Worm (Caenorhabditis elegans) whole organism, early embryonic: ENCODE results near the gene dna-2.

Experiments
- B0310.2 ChIP-seq: sonication (generic microtip); optimal IDR thresholded peaks from 2 replicates; lab custom pipeline; 2016; ENCODE audit warnings: mild to moderate bottlenecking, missing genetic modification characterization, missing compliant biosample characterization
- F13C5.2 ChIP-seq: sonication (generic microtip); optimal IDR thresholded peaks from 2 replicates; lab custom pipeline; 2017; ENCODE audit warnings: mild to moderate bottlenecking, missing genetic modification characterization, inconsistent platforms, missing compliant biosample characterization
- ama-1 ChIP-seq: fragments of 150-350 bp; optimal IDR thresholded peaks from 2 replicates; lab custom pipeline; 2014
- ceh-13 ChIP-seq: fragments of 200-800 bp; sonication (Bioruptor generic); optimal IDR thresholded peaks from 2 replicates; lab custom pipeline; 2018; ENCODE audit warnings: mild to moderate bottlenecking, missing genetic modification characterization, missing compliant biosample characterization
- ceh-36 ChIP-seq: sonication (generic microtip); optimal IDR thresholded peaks from 2 replicates; lab custom pipeline; 2016; ENCODE audit warnings: missing genetic modification characterization, inconsistent platforms, missing compliant biosample characterization
- ets-7 ChIP-seq: sonication (generic microtip); optimal IDR thresholded peaks from 2 replicates; lab custom pipeline; 2016; ENCODE audit warnings: missing genotype, missing genetic modification characterization, missing compliant biosample characterization
- flt-1 ChIP-seq: fragments of 200-800 bp; sonication (Bioruptor generic); IDR thresholded peaks from 2 replicates; pipeline ENCODE4 v1.3.6; 2022; ENCODE audit warnings: missing genetic modification characterization, missing compliant biosample characterization
- tbx-37 ChIP-seq: fragments of 200-800 bp; sonication (Bioruptor generic); conservative IDR thresholded peaks from 2 replicates; pipeline ENCODE4 v1.3.6; 2022; ENCODE audit warnings: missing genetic modification reagents, missing genetic modification characterization, missing compliant biosample characterization
- tra-4 ChIP-seq: sonication (generic microtip); optimal IDR thresholded peaks from 2 replicates; lab custom pipeline; 2017; ENCODE audit warnings: missing genetic modification characterization, missing compliant biosample characterization

DNA sequence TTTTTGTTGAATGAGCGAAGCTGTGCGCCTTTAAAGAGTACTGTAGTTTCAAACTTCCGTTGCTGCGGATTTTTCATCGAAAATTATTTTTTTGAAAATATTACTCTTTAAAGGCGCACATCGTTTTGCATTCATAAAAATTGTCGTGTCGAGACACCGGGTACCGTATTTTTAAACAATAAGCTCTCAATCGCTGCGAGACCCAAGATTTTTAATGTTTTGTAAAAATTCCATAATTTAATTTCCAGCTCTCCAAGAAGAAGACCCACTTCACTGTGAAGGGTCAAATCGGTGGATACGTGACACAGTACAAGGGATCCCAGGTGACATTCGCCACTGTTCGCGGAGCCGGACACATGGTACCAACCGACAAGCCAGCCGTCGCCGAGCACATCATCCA lies 35.9 kb upstream of the dna-2 start:
- TF ChIP-seq tbx-37 (no peak), B0310.2 (tag; lab: Kevin White, UChicago) (no peak), ama-1 (no peak), flt-1 (GFP tag; lab: Robert Waterston, UW) (no peak), ceh-13 (GFP tag; lab: Kevin White, UChicago) (no peak), ets-7 (tag; lab: Kevin White, UChicago) (no peak), tra-4 (tag; lab: Kevin White, UChicago) (no peak), F13C5.2 (tag; lab: Kevin White, UChicago) (no peak), ceh-36 (tag; lab: Kevin White, UChicago) (no peak)
